Worm (Caenorhabditis elegans): Measurements from ENCODE around the gene C14A4.8.
A peak's percentile ranks its signal among the peaks of the same experiment; 100 is the strongest.

Gene C14A4.8

ce11 chrII:10598039-10598438, at the start of gene C14A4.8:
TSS of gene C14A4.8 (minus strand) at chrII:10598139.
- no peak for TF ChIP-seq pha-4 (tag; optimal IDR thresholded peaks at IDR 0.05)
- TF ChIP-seq hmg-11 (tag; optimal IDR thresholded peaks at IDR 0.05): no peak
- no peak for TF ChIP-seq unc-62 (GFP tag; optimal IDR thresholded peaks at IDR 0.05)
- TF ChIP-seq R02D3.7 (tag; optimal IDR thresholded peaks at IDR 0.05): no peak
- no peak for TF ChIP-seq pqm-1 (tag; optimal IDR thresholded peaks at IDR 0.05)

ce11 chrII:10646901-10647566, 49.1 kb upstream of the C14A4.8 start, which contains the start of gene M28.10:
TSS of gene M28.10 (plus strand) at chrII:10647516.
- TF ChIP-seq pqm-1 (tag; optimal IDR thresholded peaks at IDR 0.05): peak; percentile 12
- TF ChIP-seq sea-2 (GFP tag; optimal IDR thresholded peaks at IDR 0.05): no peak
- peak; percentile 58 for TF ChIP-seq elt-2 (tag; optimal IDR thresholded peaks at IDR 0.05)

- TF ChIP-seq lin-15B (tag; optimal IDR thresholded peaks at IDR 0.05): no peak
- TF ChIP-seq fos-1 (tag; optimal IDR thresholded peaks at IDR 0.05): no peak
- TF ChIP-seq tbx-2 (tag; optimal IDR thresholded peaks at IDR 0.05): no peak
Measured at ce11 chrII:10643403-10643802, 45.5 kb upstream of the C14A4.8 start, which contains the start of gene M28.4. TSS of gene M28.4 (plus strand) at chrII:10643703.

ce11 chrII:10639110-10639509, 41.2 kb upstream of the C14A4.8 start, which contains the start of gene M28.9:
TSS of gene M28.9 (plus strand) at chrII:10639410.
- no peak for TF ChIP-seq skn-1 (tag; optimal IDR thresholded peaks at IDR 0.05)
- TF ChIP-seq nhr-12 (tag; optimal IDR thresholded peaks at IDR 0.05): no peak
- no peak for TF ChIP-seq snpc-4 (tag; optimal IDR thresholded peaks at IDR 0.05)
- no peak for TF ChIP-seq mdl-1 (tag; optimal IDR thresholded peaks at IDR 0.05)
- TF ChIP-seq ceh-16 (tag; optimal IDR thresholded peaks at IDR 0.05): no peak
- no peak for TF ChIP-seq unc-39 (tag; optimal IDR thresholded peaks at IDR 0.05)

ce11 chrII:10630944-10631343, 33.0 kb upstream of the C14A4.8 start:
- TF ChIP-seq elt-2 (tag; optimal IDR thresholded peaks at IDR 0.05) (peak; percentile 28), fkh-10 (GFP tag; optimal IDR thresholded peaks at IDR 0.05) (no peak), pqm-1 (tag; optimal IDR thresholded peaks at IDR 0.05) (peak; percentile 20), elt-3 (tag; optimal IDR thresholded peaks at IDR 0.05) (no peak)

ce11 chrII:10627963-10628362, 30.0 kb upstream of the C14A4.8 start, which contains the start of gene M28.8:
TSS of gene M28.8 (plus strand) at chrII:10628263.
- no peak for TF ChIP-seq nhr-11 (tag; optimal IDR thresholded peaks at IDR 0.05)

- no peak for TF ChIP-seq R02D3.7 (tag; optimal IDR thresholded peaks at IDR 0.05)
- peak; percentile 38 for TF ChIP-seq jun-1 (tag; optimal IDR thresholded peaks at IDR 0.05)
- no peak for TF ChIP-seq pha-4 (tag; optimal IDR thresholded peaks at IDR 0.05)
- TF ChIP-seq egl-5 (tag; optimal IDR thresholded peaks at IDR 0.05): no peak
- TF ChIP-seq pqm-1 (tag; optimal IDR thresholded peaks at IDR 0.05): peak; percentile 38
- TF ChIP-seq elt-2 (tag; optimal IDR thresholded peaks at IDR 0.05): peak; percentile 84
- TF ChIP-seq elt-1 (tag; optimal IDR thresholded peaks at IDR 0.05): no peak
- TF ChIP-seq lsy-12 (tag; optimal IDR thresholded peaks at IDR 0.05): no peak
Measured at ce11 chrII:10627086-10627485, 29.1 kb upstream of the C14A4.8 start.

- TF ChIP-seq jun-1 (tag; optimal IDR thresholded peaks at IDR 0.05): no peak
- TF ChIP-seq nfya-1 (tag; optimal IDR thresholded peaks at IDR 0.05; ENCODE audit: insufficient read depth): no peak
- TF ChIP-seq fkh-10 (GFP tag; optimal IDR thresholded peaks at IDR 0.05): no peak
- no peak for TF ChIP-seq R02D3.7 (tag; optimal IDR thresholded peaks at IDR 0.05)
- TF ChIP-seq nhr-12 (tag; optimal IDR thresholded peaks at IDR 0.05): no peak
- no peak for TF ChIP-seq sea-2 (GFP tag; optimal IDR thresholded peaks at IDR 0.05)
- TF ChIP-seq lin-39 (tag; optimal IDR thresholded peaks at IDR 0.05): no peak
- no peak for TF ChIP-seq nhr-67 (tag; optimal IDR thresholded peaks at IDR 0.05)
- no peak for TF ChIP-seq unc-39 (tag; optimal IDR thresholded peaks at IDR 0.05)
- no peak for TF ChIP-seq snpc-4 (tag; optimal IDR thresholded peaks at IDR 0.05)
- TF ChIP-seq ceh-16 (tag; optimal IDR thresholded peaks at IDR 0.05): no peak
- no peak for TF ChIP-seq nhr-25 (tag; optimal IDR thresholded peaks at IDR 0.05)
- no peak for TF ChIP-seq nhr-28 (tag; optimal IDR thresholded peaks at IDR 0.05)
- no peak for TF ChIP-seq fos-1 (tag; optimal IDR thresholded peaks at IDR 0.05)
- TF ChIP-seq egl-5 (tag; optimal IDR thresholded peaks at IDR 0.05): no peak
Measured at ce11 chrII:10621965-10622364, 24.0 kb upstream of the C14A4.8 start, which contains the start of gene cutl-9. TSS of gene cutl-9 (plus strand) at chrII:10622265.
